Worm (Caenorhabditis elegans) whole organism, mixed stage, embryonic: ENCODE results near the gene msp-10.

ENCODE experiments used
- ceh-39 ChIP-seq: fragments of 150-350 bp; optimal IDR thresholded peaks from 2 replicates; lab custom pipeline; 2014; ENCODE audit warnings: missing biosample characterization, missing genetic modification characterization
- ceh-43 ChIP-seq: fragments of 200-800 bp; sonication (Bioruptor generic); optimal IDR thresholded peaks from 2 replicates; lab custom pipeline; 2018; ENCODE audit warnings: mild to moderate bottlenecking, missing genetic modification characterization, moderate library complexity, missing compliant biosample characterization
- ceh-83 ChIP-seq: fragments of 200-800 bp; sonication (Bioruptor generic); optimal IDR thresholded peaks from 2 replicates; lab custom pipeline; 2018; ENCODE audit warnings: mild to moderate bottlenecking, missing genetic modification characterization, missing compliant biosample characterization
- ces-1 ChIP-seq: fragments of 150-350 bp; optimal IDR thresholded peaks from 2 replicates; lab custom pipeline; 2014; ENCODE audit warnings: missing biosample characterization, missing genetic modification reagents, missing genetic modification characterization
- cnd-1 ChIP-seq: fragments of 200-800 bp; sonication (Bioruptor generic); optimal IDR thresholded peaks from 2 replicates; lab custom pipeline; 2018; ENCODE audit warnings: mild to moderate bottlenecking, missing genetic modification characterization, missing compliant biosample characterization
- elt-1 ChIP-seq: sonication (generic microtip); optimal IDR thresholded peaks from 2 replicates; lab custom pipeline; 2017; ENCODE audit warnings: missing genetic modification characterization, mild to moderate bottlenecking, missing compliant biosample characterization, antibody characterized with exemption, moderate library complexity, borderline replicate concordance; ENCODE audit not compliant: insufficient read depth
- elt-3 ChIP-seq: fragments of 150-350 bp; optimal IDR thresholded peaks from 2 replicates; lab custom pipeline; 2014; ENCODE audit warnings: missing biosample characterization, missing genetic modification characterization
- flh-1 ChIP-seq: fragments of 200-800 bp; sonication (Bioruptor generic); optimal IDR thresholded peaks from 2 replicates; lab custom pipeline; 2018; ENCODE audit warnings: mild to moderate bottlenecking, missing genetic modification characterization, moderate library complexity, missing compliant biosample characterization
- ham-2 ChIP-seq: fragments of 200-800 bp; sonication (Bioruptor generic); optimal IDR thresholded peaks from 2 replicates; lab custom pipeline; 2018; ENCODE audit warnings: mild to moderate bottlenecking, missing genetic modification characterization, missing compliant biosample characterization
- hlh-1 ChIP-seq: fragments of 150-350 bp; optimal IDR thresholded peaks from 2 replicates; lab custom pipeline; 2014; ENCODE audit warnings: missing biosample characterization, missing genetic modification reagents, missing genetic modification characterization
- lin-13 ChIP-seq: fragments of 150-350 bp; optimal IDR thresholded peaks from 2 replicates; lab custom pipeline; 2014; ENCODE audit warnings: missing biosample characterization, missing genetic modification characterization
- lin-32 ChIP-seq: fragments of 200-800 bp; sonication (Bioruptor generic); optimal IDR thresholded peaks from 2 replicates; lab custom pipeline; 2018; ENCODE audit warnings: mild to moderate bottlenecking, missing genetic modification characterization, missing compliant biosample characterization
- lsy-2 ChIP-seq: fragments of 150-350 bp; optimal IDR thresholded peaks from 2 replicates; lab custom pipeline; 2014; ENCODE audit warnings: missing biosample characterization, missing genetic modification characterization
- mab-5 ChIP-seq: fragments of 150-350 bp; optimal IDR thresholded peaks from 2 replicates; lab custom pipeline; 2014; ENCODE audit warnings: missing biosample characterization, missing genetic modification characterization
- mep-1 ChIP-seq: fragments of 150-350 bp; optimal IDR thresholded peaks from 2 replicates; lab custom pipeline; 2017; ENCODE audit warnings: missing biosample characterization, missing genetic modification reagents, missing genetic modification characterization, inconsistent platforms
- mls-2 ChIP-seq: sonication (generic microtip); optimal IDR thresholded peaks from 2 replicates; lab custom pipeline; 2016; ENCODE audit warnings: mild to moderate bottlenecking, missing genetic modification characterization, moderate library complexity, missing compliant biosample characterization
- nhr-237 ChIP-seq: fragments of 150-350 bp; optimal IDR thresholded peaks from 2 replicates; lab custom pipeline; 2014; ENCODE audit warnings: missing biosample characterization, missing genetic modification characterization
- nhr-28 ChIP-seq: fragments of 150-350 bp; optimal IDR thresholded peaks from 2 replicates; lab custom pipeline; 2014; ENCODE audit warnings: missing biosample characterization, missing genetic modification characterization
- nhr-76 ChIP-seq: sonication (generic microtip); optimal IDR thresholded peaks from 2 replicates; lab custom pipeline; 2017; ENCODE audit warnings: missing biosample characterization, missing genetic modification characterization
- pha-4 ChIP-seq: fragments of 150-350 bp; optimal IDR thresholded peaks from 2 replicates; lab custom pipeline; 2018; ENCODE audit warnings: missing biosample characterization, missing genetic modification reagents, missing genetic modification characterization
- sem-2 ChIP-seq: fragments of 200-800 bp; sonication (Bioruptor generic); optimal IDR thresholded peaks from 2 replicates; lab custom pipeline; 2018; ENCODE audit warnings: mild to moderate bottlenecking, missing genetic modification characterization, missing compliant biosample characterization
- snpc-4 ChIP-seq: fragments of 150-350 bp; optimal IDR thresholded peaks from 2 replicates; lab custom pipeline; 2014; ENCODE audit warnings: missing biosample characterization, missing genetic modification characterization
- sptf-1 ChIP-seq: sonication (generic microtip); optimal IDR thresholded peaks from 2 replicates; lab custom pipeline; 2017; ENCODE audit warnings: mild to moderate bottlenecking, missing genetic modification characterization, moderate library complexity, missing compliant biosample characterization
- tbx-8 ChIP-seq: fragments of 200-800 bp; sonication (Bioruptor generic); optimal IDR thresholded peaks from 2 replicates; lab custom pipeline; 2018; ENCODE audit warnings: mild to moderate bottlenecking, missing genetic modification characterization, moderate library complexity, missing compliant biosample characterization
- unc-62 ChIP-seq: fragments of 150-350 bp; optimal IDR thresholded peaks from 2 replicates; lab custom pipeline; 2014; ENCODE audit warnings: missing biosample characterization, missing genetic modification reagents, missing genetic modification characterization
- zip-8 ChIP-seq: fragments of 150-350 bp; optimal IDR thresholded peaks from 2 replicates; lab custom pipeline; 2014; ENCODE audit warnings: missing biosample characterization, missing genetic modification characterization

Gene msp-10

DNA sequence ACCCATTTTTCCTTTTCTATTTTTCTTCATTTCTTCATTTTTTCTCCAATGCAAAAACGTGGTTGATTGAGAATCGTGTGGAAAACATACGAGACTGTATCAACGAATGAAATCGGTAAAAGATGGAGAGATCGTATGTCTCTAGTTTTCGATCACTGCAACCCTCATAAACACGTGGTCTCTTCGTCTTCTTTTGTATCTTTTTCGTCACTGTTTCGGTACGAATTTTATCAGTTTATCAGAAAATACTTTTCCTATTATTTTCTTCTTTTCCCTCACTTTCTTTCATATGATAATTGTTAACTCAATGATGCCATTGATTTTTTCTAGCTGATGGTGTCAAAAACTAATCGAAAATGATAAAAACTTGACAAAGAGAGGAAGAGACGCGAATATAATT lies 38.2 kb downstream of the msp-10 start:
- TF ChIP-seq elt-3 (tag; lab: Kevin White, UChicago) (no peak), snpc-4 (tag; lab: Kevin White, UChicago) (no peak), mab-5 (no peak), zip-8 (tag; lab: Kevin White, UChicago) (no peak), sptf-1 (no peak), mep-1 (tag; lab: Kevin White, UChicago) (no peak), ceh-83 (GFP tag; lab: Kevin White, UChicago) (no peak), tbx-8 (GFP tag; lab: Kevin White, UChicago) (no peak), cnd-1 (no peak), nhr-237 (tag; lab: Kevin White, UChicago) (no peak), hlh-1 (tag; lab: Kevin White, UChicago) (no peak), flh-1 (no peak), sem-2 (GFP tag; lab: Kevin White, UChicago) (no peak)

DNA sequence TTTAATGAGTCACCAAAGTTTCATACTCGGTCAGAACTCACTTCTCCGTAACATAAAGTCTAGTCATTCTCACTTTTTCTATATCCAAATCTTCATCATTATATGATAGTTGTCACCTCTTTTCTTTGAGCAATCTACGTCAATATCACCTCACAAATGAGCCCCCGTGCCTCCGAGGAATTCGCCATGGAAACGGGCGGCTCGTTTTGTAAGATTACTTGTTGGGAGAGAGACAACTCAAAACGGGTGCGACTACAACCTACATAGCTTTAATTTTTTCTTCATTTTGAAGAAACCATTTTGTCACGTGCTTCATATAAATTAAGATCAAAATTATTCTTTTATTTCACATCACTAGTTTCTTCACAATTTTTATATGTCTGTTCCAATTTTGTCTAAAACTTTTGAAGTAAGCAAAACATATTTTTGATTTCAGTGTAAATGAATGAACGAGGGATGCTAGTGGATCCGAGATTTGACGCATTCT lies 41.5 kb downstream of the msp-10 start, which contains the start of gene nhr-4:
Gene nhr-4 (plus strand): TSS at position 437 of the 487 bp plus-strand sequence.
- TF ChIP-seq elt-3 (tag; lab: Kevin White, UChicago) (no peak), nhr-237 (tag; lab: Kevin White, UChicago) (no peak), ham-2 (GFP tag; lab: Kevin White, UChicago) (no peak), lin-13 (tag; lab: Kevin White, UChicago) (no peak), nhr-76 (tag; lab: Kevin White, UChicago) (no peak), ces-1 (GFP tag; lab: Kevin White, UChicago) (no peak), mls-2 (tag; lab: Kevin White, UChicago) (no peak), hlh-1 (tag; lab: Kevin White, UChicago) (no peak), elt-1 (tag; lab: Kevin White, UChicago) (no peak), ceh-39 (tag; lab: Kevin White, UChicago) (no peak), cnd-1 (no peak), nhr-28 (tag; lab: Kevin White, UChicago) (no peak), lin-32 (GFP tag; lab: Kevin White, UChicago) (no peak), ceh-43 (GFP tag; lab: Kevin White, UChicago) (no peak), unc-62 (no peak), ceh-83 (GFP tag; lab: Kevin White, UChicago) (no peak)

DNA sequence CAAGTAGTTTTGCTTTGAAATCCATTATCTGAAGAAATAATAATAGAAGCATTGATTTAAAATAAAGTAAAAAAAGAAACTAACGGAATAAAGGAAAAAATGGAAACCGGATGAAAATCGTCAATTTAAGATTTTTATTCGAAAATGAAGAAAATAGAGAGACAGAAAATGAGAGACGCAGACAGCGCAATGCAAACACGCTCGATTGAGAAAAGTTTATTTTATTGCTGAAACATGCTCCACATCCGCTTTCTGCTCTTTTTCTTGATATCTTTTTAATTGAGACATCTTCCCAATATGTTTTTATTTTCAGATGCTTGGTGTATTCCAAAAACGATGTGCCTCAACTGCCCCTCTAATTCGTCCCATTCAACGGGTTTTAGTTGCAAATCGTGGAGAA lies 46.8 kb downstream of the msp-10 start, which contains the start of the genes prp-18 and mccc-1:
Gene prp-18 (minus strand): TSS at position 127 of the 400 bp plus-strand sequence.
Gene mccc-1 (plus strand): TSS at position 314 of the 400 bp plus-strand sequence.
- TF ChIP-seq ces-1 (GFP tag; lab: Kevin White, UChicago): peak; percentile 87
- no peak for TF ChIP-seq lsy-2 (tag; lab: Kevin White, UChicago)
- peak; percentile 36 for TF ChIP-seq pha-4 (tag; lab: Kevin White, UChicago)
- peak; percentile 46 for TF ChIP-seq mep-1 (tag; lab: Kevin White, UChicago)
